Fruit fly (Drosophila melanogaster): ENCODE measurements around the gene Exo84.

Exo84 gene

DNA sequence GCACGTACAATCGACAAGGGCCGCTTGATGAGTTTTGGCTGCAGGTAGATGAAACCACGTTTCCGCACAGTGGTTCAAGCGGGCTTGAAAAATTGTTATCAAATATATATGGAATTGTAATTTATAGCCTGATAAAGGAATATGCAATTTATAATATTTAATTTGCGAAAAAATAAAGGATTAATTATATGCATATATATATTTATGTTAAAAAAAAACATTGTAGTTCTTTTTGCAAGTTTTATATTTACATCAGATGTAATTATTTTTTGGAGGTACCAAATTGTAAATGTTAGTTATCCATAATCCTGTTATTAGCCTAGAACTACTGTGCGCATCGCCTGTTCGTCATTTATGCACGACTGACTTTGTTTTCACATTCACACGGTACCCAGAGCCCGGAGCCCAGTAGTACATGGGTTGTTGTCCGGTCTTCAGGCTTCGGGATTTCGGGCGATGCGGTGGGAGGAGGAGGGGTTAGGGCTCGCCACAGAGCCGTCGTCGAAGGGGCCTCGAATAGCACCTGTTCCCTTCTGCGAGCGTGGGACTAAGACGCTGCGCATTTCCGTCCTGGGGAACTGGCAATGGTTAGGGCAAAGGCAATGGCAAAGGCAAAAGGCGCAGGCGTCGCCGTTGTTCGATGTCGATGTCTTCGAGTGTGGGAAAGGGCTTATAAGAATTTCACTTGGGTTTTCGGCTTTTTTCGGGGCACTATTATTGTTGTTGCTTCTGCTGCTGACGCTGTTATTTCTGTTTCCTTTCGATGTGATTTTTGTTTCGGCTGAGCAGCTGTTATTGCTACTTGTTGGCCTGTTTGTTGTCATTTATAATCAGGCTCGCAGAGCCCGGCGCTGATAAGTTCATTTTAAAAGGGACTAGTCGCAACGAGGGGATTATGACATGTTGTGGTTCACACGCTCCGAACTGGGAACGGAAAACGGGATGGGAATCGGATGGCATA is 34.0 kb downstream of the Exo84 start:
- peak; percentile 88 to 89 for TF ChIP-seq bsh (GFP tag; optimal IDR thresholded peaks at IDR 0.05)
- TF ChIP-seq mam (GFP tag; optimal IDR thresholded peaks at IDR 0.05), result no peak
- TF ChIP-seq MTF-1 (GFP tag; optimal IDR thresholded peaks at IDR 0.05; ENCODE audit: borderline replicate concordance), result no peak
- TF ChIP-seq ara (GFP tag; IDR thresholded peaks at IDR 0.05), result peak; percentile 76; the same call in 1 of the 2 replicates
- TF ChIP-seq az2 (GFP tag; optimal IDR thresholded peaks at IDR 0.05), result peak; percentile 76
- peak; percentile 61; the same call in 2 of the 3 replicates for TF ChIP-seq tgo (GFP tag; IDR thresholded peaks at IDR 0.05)
- peak; percentile 46 for TF ChIP-seq Meics (GFP tag; optimal IDR thresholded peaks at IDR 0.05)
- TF ChIP-seq CG16863 (GFP tag; optimal IDR thresholded peaks at IDR 0.05), result no peak
- TF ChIP-seq gfzf (GFP tag; optimal IDR thresholded peaks at IDR 0.05), result no peak
- no peak for TF ChIP-seq CG15514 (GFP tag; optimal IDR thresholded peaks at IDR 0.05)
- TF ChIP-seq hkb (optimal IDR thresholded peaks at IDR 0.05), result no peak
- TF ChIP-seq hkb (GFP tag; IDR thresholded peaks at IDR 0.05), result peak; percentile 26; the same call in 1 of the 2 replicates
- TF ChIP-seq CG5245 (GFP tag; optimal IDR thresholded peaks at IDR 0.05), result peak; percentile 60
- TF ChIP-seq Doc3 (GFP tag; IDR thresholded peaks at IDR 0.05; ENCODE audit: partially characterized antibody), result no peak
- TF ChIP-seq Hr51 (GFP tag; optimal IDR thresholded peaks at IDR 0.05), result peak in 1 of 2 experiments; percentile 84
- peak; percentile 92 for TF ChIP-seq Ssrp (tag; optimal IDR thresholded peaks at IDR 0.05)
- TF ChIP-seq H2.0 (GFP tag; IDR thresholded peaks at IDR 0.05), result peak; percentile 35; the same call in 1 of the 2 replicates
- no peak for TF ChIP-seq CG15073 (GFP tag; optimal IDR thresholded peaks at IDR 0.05)
- TF ChIP-seq CG8281 (tag; optimal IDR thresholded peaks at IDR 0.05), result peak; percentile 47
- peak; percentile 6; the same call in 1 of the 2 replicates for TF ChIP-seq CG11247 (GFP tag; IDR thresholded peaks at IDR 0.05)
- TF ChIP-seq chn (GFP tag; optimal IDR thresholded peaks at IDR 0.05), result no peak
- no peak for TF ChIP-seq slp2 (GFP tag; optimal IDR thresholded peaks at IDR 0.05)
- peak; percentile 98 for TF ChIP-seq CG18262 (tag; optimal IDR thresholded peaks at IDR 0.05)
- peak; percentile 72 for TF ChIP-seq lbe (GFP tag; optimal IDR thresholded peaks at IDR 0.05)
- TF ChIP-seq fu2 (GFP tag; optimal IDR thresholded peaks at IDR 0.05), result no peak
- TF ChIP-seq Dfd (GFP tag; optimal IDR thresholded peaks at IDR 0.05), result no peak
- TF ChIP-seq zfh1 (GFP tag; IDR thresholded peaks at IDR 0.05), result peak; percentile 67
- TF ChIP-seq CG3065 (GFP tag; optimal IDR thresholded peaks at IDR 0.05), result peak; percentile 17
- TF ChIP-seq CG1529 (GFP tag; optimal IDR thresholded peaks at IDR 0.05), result peak; percentile 72
- peak; percentile 86 for TF ChIP-seq sqz (GFP tag; optimal IDR thresholded peaks at IDR 0.05)
- TF ChIP-seq Blimp-1 (GFP tag; optimal IDR thresholded peaks at IDR 0.05), result peak; percentile 80
- TF ChIP-seq ssp (GFP tag; IDR thresholded peaks at IDR 0.05), result peak; percentile 59
- TF ChIP-seq row (GFP tag; IDR thresholded peaks at IDR 0.05), result peak; percentile 72
- TF ChIP-seq CG18764 (GFP tag; optimal IDR thresholded peaks at IDR 0.05), result peak; percentile 35
- TF ChIP-seq tio (GFP tag; optimal IDR thresholded peaks at IDR 0.05), result peak; percentile 79
- peak; percentile 30; the same call in 1 of the 3 replicates for TF ChIP-seq B-H1 (GFP tag; IDR thresholded peaks at IDR 0.05)
- TF ChIP-seq ro (GFP tag; IDR thresholded peaks at IDR 0.05), result peak; percentile 39; the same call in 1 of the 2 replicates
- no peak; the same call in 2 of the 3 replicates for TF ChIP-seq CG3726 (GFP tag; IDR thresholded peaks at IDR 0.05)
- TF ChIP-seq sima (GFP tag; optimal IDR thresholded peaks at IDR 0.05), result no peak
- TF ChIP-seq CG12155 (GFP tag; optimal IDR thresholded peaks at IDR 0.05), result peak; percentile 30
- TF ChIP-seq TFAM (GFP tag; optimal IDR thresholded peaks at IDR 0.05), result no peak
- peak; percentile 57 for TF ChIP-seq Six4 (GFP tag; optimal IDR thresholded peaks at IDR 0.05)
- TF ChIP-seq CG17568 (GFP tag; optimal IDR thresholded peaks at IDR 0.05), result peak; percentile 35
- TF ChIP-seq CG10147 (GFP tag; optimal IDR thresholded peaks at IDR 0.05), result peak; percentile 30
- TF ChIP-seq Kr (GFP tag; optimal IDR thresholded peaks at IDR 0.05), result peak; percentile 95
- peak; percentile 99 for TF ChIP-seq dmrt11E (tag; optimal IDR thresholded peaks at IDR 0.05)
- peak; percentile 90 for TF ChIP-seq CG8388 (GFP tag; optimal IDR thresholded peaks at IDR 0.05)
- TF ChIP-seq oc (tag; optimal IDR thresholded peaks at IDR 0.05), result peak; percentile 52

Measured in whole organism, embryonic.